Fruit fly (Drosophila melanogaster) whole organism, prepupa: ENCODE results near the gene Tet.

Experiments
- Blimp-1 ChIP-seq: fragments of 200-800 bp; sonication (Bioruptor generic); optimal IDR thresholded peaks from 3 replicates; lab custom pipeline; 2017; ENCODE audit warnings: missing biosample characterization, missing genetic modification characterization, mild to moderate bottlenecking, moderate library complexity, missing genetic modification reagents
- Sox102F ChIP-seq: fragments of 200-800 bp; sonication (Bioruptor generic); optimal IDR thresholded peaks from 2 replicates; lab custom pipeline; 2016; ENCODE audit warnings: missing biosample characterization, mild to moderate bottlenecking, missing genetic modification characterization

DNA sequence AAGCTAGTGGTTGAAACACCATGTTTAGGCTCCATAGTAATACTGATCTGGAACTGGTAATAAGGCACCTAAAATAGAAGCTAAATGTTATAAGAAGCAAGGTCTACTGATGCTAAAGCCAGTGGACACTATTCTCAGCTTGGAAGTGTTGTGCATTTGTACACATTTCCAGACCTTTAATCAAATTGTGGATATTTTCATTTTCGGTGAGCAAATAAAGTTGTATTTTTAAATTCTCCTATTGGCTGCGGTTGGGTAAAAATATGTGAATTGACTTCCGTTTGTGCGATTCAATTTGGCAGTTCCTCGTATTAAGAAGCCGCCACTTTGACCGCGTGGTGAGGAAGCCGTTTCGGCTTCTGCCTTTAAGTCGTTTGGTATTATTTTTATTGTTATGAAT lies 37.6 kb upstream of the Tet start, which contains the start of gene CG9970:
- TF ChIP-seq Blimp-1 (GFP tag; lab: Kevin White, UChicago) (no peak), Sox102F (GFP tag; lab: Kevin White, UChicago) (no peak)
